Worm (Caenorhabditis elegans): ENCODE data around the gene F45D3.3.

Gene F45D3.3

DNA sequence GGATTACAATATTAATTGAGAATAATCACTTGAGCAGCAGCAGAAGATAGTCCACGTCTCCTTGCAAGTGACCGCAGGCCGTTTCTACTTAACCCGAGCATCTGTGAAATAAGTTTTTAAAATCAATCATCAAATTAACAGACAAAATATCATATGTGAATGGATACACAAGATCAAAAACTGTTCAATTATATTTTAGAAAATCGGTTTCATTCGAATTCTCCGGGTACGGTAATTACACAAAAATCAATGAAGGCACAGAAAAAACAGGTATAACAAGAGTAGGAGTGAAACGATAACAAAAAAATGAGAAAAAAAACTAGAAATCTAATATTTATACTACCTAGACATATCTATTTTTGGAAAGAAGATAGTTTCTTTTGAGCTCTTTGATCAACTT is 46.0 kb upstream of the F45D3.3 start, which contains the start of gene mma-1:
Gene mma-1, minus strand, starts transcription at position 101 of the 400 bp plus-strand sequence.
- no peak for TF ChIP-seq pha-4 (tag; optimal IDR thresholded peaks at IDR 0.05)
- TF ChIP-seq sptf-1 (tag; optimal IDR thresholded peaks at IDR 0.05) = no peak
- no peak for TF ChIP-seq lin-32 (GFP tag; optimal IDR thresholded peaks at IDR 0.05)
- no peak for TF ChIP-seq ztf-11 (tag; optimal IDR thresholded peaks at IDR 0.05)

DNA sequence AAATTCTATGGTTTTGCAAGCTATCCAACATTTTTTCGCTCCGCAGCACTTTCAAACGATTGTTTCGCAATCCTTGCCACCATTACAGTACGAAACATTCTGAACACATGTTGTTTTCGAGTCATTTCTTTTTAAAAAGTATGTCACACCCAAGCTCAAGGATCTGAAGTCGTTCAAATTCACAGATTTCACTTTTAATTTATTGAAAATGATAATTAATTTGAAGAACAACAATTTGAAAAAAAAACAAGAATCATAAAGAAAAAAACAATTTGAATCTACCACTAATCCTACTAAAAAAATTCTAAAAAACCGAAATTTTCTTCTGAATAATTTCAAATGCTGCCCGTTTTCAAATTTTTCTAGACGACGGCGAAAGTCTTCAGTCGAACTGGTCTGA is 42.2 kb upstream of the F45D3.3 start, which contains the start of gene C14C10.2:
Gene C14C10.2, minus strand, starts transcription at position 101 of the 400 bp plus-strand sequence.
- TF ChIP-seq sptf-1 (tag; optimal IDR thresholded peaks at IDR 0.05) (no peak), unc-62 (GFP tag; optimal IDR thresholded peaks at IDR 0.05) (no peak), M03D4.4 (tag; optimal IDR thresholded peaks at IDR 0.05) (no peak), bed-3 (GFP tag; optimal IDR thresholded peaks at IDR 0.05) (no peak)

DNA sequence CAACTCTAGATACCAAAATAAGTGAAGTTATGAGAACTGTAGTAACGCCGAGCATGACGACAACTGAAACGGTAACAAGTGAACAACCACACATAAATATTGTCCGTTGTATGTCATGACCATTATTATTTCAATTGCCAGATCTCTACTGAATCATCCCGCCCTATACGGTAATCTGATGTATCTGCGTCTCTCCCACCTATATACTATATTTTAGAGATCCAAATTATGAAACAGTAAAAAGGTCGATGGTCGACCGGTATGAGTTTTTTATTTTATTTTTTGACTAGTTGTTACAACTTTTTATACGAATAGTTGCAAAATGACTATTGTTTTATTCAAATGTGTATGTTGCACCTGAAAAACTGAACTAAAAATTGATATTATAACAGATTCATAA is 40.4 kb upstream of the F45D3.3 start, which contains the start of gene ttr-43:
Gene ttr-43, minus strand, starts transcription at position 101 of the 400 bp plus-strand sequence.
- no peak for TF ChIP-seq ces-1 (GFP tag; optimal IDR thresholded peaks at IDR 0.05)
- TF ChIP-seq ham-2 (GFP tag; optimal IDR thresholded peaks at IDR 0.05) = no peak
- no peak for TF ChIP-seq unc-62 (GFP tag; optimal IDR thresholded peaks at IDR 0.05)
- no peak for TF ChIP-seq pha-4 (tag; optimal IDR thresholded peaks at IDR 0.05)
- TF ChIP-seq mab-5 (tag; optimal IDR thresholded peaks at IDR 0.05) = no peak
- no peak for TF ChIP-seq sptf-1 (tag; optimal IDR thresholded peaks at IDR 0.05)
- no peak for TF ChIP-seq nhr-28 (tag; optimal IDR thresholded peaks at IDR 0.05)
- TF ChIP-seq lsy-2 (tag; optimal IDR thresholded peaks at IDR 0.05) = no peak
- no peak for TF ChIP-seq nhr-76 (tag; optimal IDR thresholded peaks at IDR 0.05)
- TF ChIP-seq hlh-1 (tag; optimal IDR thresholded peaks at IDR 0.05) = no peak
- TF ChIP-seq tbx-8 (GFP tag; optimal IDR thresholded peaks at IDR 0.05) = no peak
- no peak for TF ChIP-seq lin-32 (GFP tag; optimal IDR thresholded peaks at IDR 0.05)
- no peak for TF ChIP-seq unc-120 (tag; optimal IDR thresholded peaks at IDR 0.05; ENCODE audit: poor library complexity, severe bottlenecking)
- TF ChIP-seq ztf-11 (tag; optimal IDR thresholded peaks at IDR 0.05) = no peak
- TF ChIP-seq ceh-83 (GFP tag; optimal IDR thresholded peaks at IDR 0.05) = no peak
- no peak for TF ChIP-seq zip-8 (tag; optimal IDR thresholded peaks at IDR 0.05)
- TF ChIP-seq ceh-43 (GFP tag; optimal IDR thresholded peaks at IDR 0.05) = no peak
- TF ChIP-seq snpc-4 (tag; optimal IDR thresholded peaks at IDR 0.05) = no peak
- no peak for TF ChIP-seq elt-1 (tag; optimal IDR thresholded peaks at IDR 0.05; ENCODE audit: borderline replicate concordance, insufficient read depth)

DNA sequence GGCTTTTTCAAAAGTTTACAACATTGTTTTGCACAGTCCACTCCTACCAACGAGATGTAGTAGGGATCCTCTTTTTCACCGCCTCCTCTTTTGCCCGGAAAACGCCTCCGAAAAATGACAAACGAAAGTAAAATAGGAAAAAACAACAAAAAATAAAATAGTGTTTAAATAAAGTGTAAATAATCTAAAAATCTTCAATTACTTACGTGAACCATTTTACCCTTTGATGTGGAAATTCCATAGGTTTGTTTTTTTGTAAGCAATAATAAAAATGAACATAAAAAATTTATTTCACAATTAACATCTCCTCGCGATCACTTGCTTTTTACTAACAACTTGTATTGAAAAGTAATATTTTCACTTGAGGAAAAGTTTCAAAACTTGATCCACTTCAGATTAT is 37.8 kb upstream of the F45D3.3 start, which contains the start of gene C14C10.1:
Gene C14C10.1, plus strand, starts transcription at position 301 of the 400 bp plus-strand sequence.
- TF ChIP-seq unc-62 (GFP tag; optimal IDR thresholded peaks at IDR 0.05) (no peak), bed-3 (GFP tag; optimal IDR thresholded peaks at IDR 0.05) (no peak)

DNA sequence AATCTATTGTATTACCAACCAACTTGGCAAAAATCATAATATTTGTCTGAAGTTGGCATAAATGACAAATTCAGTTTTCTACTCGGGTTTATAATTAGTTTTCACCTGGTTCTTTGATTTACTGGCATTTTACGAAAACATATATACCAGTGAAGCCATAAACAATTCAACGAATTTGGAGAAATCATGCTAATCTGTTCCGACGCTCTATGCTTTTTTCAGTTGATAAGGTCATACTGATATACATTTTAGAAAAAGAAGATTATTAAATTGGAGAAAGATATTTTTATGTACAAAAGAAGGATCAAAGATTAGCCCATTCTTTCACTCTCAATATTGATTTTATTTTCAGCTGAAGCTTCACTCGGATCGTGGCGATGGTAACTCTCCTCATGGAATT is 36.6 kb upstream of the F45D3.3 start:
- no peak for TF ChIP-seq hlh-1 (tag; optimal IDR thresholded peaks at IDR 0.05)
- TF ChIP-seq flh-1 (GFP tag; optimal IDR thresholded peaks at IDR 0.05) = no peak
- TF ChIP-seq cnd-1 (tag; optimal IDR thresholded peaks at IDR 0.05) = no peak
- no peak for TF ChIP-seq nhr-28 (tag; optimal IDR thresholded peaks at IDR 0.05)
- TF ChIP-seq mep-1 (tag; optimal IDR thresholded peaks at IDR 0.05) = no peak
- no peak for TF ChIP-seq lsy-2 (tag; optimal IDR thresholded peaks at IDR 0.05)
- TF ChIP-seq ceh-39 (tag; optimal IDR thresholded peaks at IDR 0.05) = no peak
- no peak for TF ChIP-seq M03D4.4 (tag; optimal IDR thresholded peaks at IDR 0.05)
- TF ChIP-seq ces-1 (GFP tag; optimal IDR thresholded peaks at IDR 0.05) = no peak
- no peak for TF ChIP-seq unc-62 (GFP tag; optimal IDR thresholded peaks at IDR 0.05)
- TF ChIP-seq mab-5 (tag; optimal IDR thresholded peaks at IDR 0.05) = no peak
- no peak for TF ChIP-seq ztf-11 (tag; optimal IDR thresholded peaks at IDR 0.05)
- no peak for TF ChIP-seq pha-4 (tag; optimal IDR thresholded peaks at IDR 0.05)
- TF ChIP-seq nhr-237 (tag; optimal IDR thresholded peaks at IDR 0.05) = no peak
- TF ChIP-seq unc-120 (tag; optimal IDR thresholded peaks at IDR 0.05; ENCODE audit: poor library complexity, severe bottlenecking) = no peak
- TF ChIP-seq lin-13 (tag; optimal IDR thresholded peaks at IDR 0.05) = no peak
- TF ChIP-seq nhr-2 (tag; optimal IDR thresholded peaks at IDR 0.05) = no peak
- TF ChIP-seq nhr-76 (tag; optimal IDR thresholded peaks at IDR 0.05) = no peak
- TF ChIP-seq ceh-83 (GFP tag; optimal IDR thresholded peaks at IDR 0.05) = no peak
- no peak for TF ChIP-seq nhr-12 (tag; optimal IDR thresholded peaks at IDR 0.05)

DNA sequence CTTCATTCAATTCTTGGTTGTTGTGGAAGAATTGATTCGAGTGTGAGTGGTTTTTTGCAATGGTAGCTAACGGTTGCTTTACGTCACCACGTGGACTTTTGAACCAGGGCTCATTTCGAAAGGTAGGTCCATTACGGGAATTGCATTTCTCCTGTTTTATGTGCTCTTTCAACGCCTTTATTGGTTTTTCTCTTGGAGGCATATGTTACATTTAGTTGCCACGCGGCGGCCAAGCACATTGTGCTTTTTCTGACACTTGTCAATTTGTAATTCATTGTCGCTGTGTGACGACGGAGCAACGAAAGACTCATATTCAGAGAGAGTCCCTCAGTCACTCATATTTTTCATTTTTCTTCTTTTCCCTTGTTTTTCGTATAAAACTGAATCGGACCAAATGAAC is 34.6 kb upstream of the F45D3.3 start:
- no peak for TF ChIP-seq lin-13 (tag; optimal IDR thresholded peaks at IDR 0.05)
- TF ChIP-seq nhr-76 (tag; optimal IDR thresholded peaks at IDR 0.05) = no peak
- TF ChIP-seq sptf-1 (tag; optimal IDR thresholded peaks at IDR 0.05) = no peak
- no peak for TF ChIP-seq unc-39 (tag; optimal IDR thresholded peaks at IDR 0.05)
- no peak for TF ChIP-seq mab-5 (tag; optimal IDR thresholded peaks at IDR 0.05)
- no peak for TF ChIP-seq ceh-39 (tag; optimal IDR thresholded peaks at IDR 0.05)
- TF ChIP-seq unc-120 (tag; optimal IDR thresholded peaks at IDR 0.05; ENCODE audit: poor library complexity, severe bottlenecking) = no peak
- TF ChIP-seq ztf-11 (tag; optimal IDR thresholded peaks at IDR 0.05) = no peak
- TF ChIP-seq mep-1 (tag; optimal IDR thresholded peaks at IDR 0.05) = no peak
- no peak for TF ChIP-seq M03D4.4 (tag; optimal IDR thresholded peaks at IDR 0.05)
- no peak for TF ChIP-seq bed-3 (GFP tag; optimal IDR thresholded peaks at IDR 0.05)

Data from whole organism, mixed stage, embryonic.